Fruit fly (Drosophila melanogaster): Measurements from ENCODE around the gene Ret.

- TF ChIP-seq psq (optimal IDR thresholded peaks at IDR 0.05) (no peak), ttk (optimal IDR thresholded peaks at IDR 0.05) (no peak), h (optimal IDR thresholded peaks at IDR 0.05) (no peak), Sin3A (optimal IDR thresholded peaks at IDR 0.05) (no peak)
Measured at dm6 chr2L:21236633-21237032, 38.1 kb upstream of the Ret start, which contains the start of gene CG31626.

Data from Kc167 (cell line).